Fruit fly (Drosophila melanogaster): ENCODE data around the gene CG13293.

The CG13293 gene

DNA sequence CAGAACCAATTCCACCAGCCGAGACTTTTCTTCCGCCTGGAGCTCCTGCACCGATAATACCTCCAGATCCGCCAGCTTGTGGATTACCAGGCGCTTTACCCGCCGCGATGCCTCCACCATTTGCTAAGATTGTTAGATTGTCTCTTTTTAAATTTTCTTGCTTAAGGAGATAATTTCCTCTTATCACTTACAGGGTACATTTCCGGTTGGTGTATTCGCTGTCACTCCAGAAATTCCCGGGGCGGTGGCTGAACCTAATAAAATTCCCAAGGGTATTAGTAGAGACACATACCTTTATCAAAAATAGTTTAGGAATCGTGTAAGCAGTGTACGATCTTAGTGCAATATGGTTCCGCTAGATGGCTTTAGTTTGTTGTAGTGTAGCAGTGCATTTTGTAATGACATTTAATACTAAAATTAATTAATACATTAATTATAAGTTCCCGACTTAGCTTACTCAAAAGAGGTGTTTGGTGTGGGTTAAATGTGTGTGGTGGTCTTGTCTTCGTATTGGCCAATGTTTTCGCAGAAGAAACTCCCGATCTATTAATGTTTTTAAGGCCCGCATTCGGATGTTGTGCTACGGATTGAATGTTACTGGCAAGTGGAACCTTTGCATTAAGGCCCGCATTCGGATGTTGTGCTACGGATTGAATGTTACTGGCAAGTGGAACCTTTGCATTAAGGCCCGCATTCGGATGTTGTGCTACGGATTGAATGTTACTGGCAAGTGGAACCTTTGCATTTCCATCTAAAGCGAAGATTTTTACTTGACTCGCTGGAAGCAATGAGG is 42.1 kb downstream of the CG13293 start (continued):
- TF ChIP-seq ato (GFP tag; IDR thresholded peaks at IDR 0.05; ENCODE audit: partially characterized antibody) (no peak), CG12071 (GFP tag; optimal IDR thresholded peaks at IDR 0.05) (peak; percentile 92), Fer2 (tag; optimal IDR thresholded peaks at IDR 0.05) (peak; percentile 20), ftz-f1 (GFP tag; optimal IDR thresholded peaks at IDR 0.05) (peak; percentile 12), Myb (GFP tag; optimal IDR thresholded peaks at IDR 0.05) (peak; percentile 26), Blimp-1 (GFP tag; optimal IDR thresholded peaks at IDR 0.05) (peak; percentile 42), zf30C (GFP tag; optimal IDR thresholded peaks at IDR 0.05) (no peak), chinmo (GFP tag; IDR thresholded peaks at IDR 0.05; ENCODE audit: partially characterized antibody) (no peak), Ets65A (GFP tag) (peak; percentile 100), CG14860 (GFP tag; IDR thresholded peaks at IDR 0.05; ENCODE audit: partially characterized antibody) (no peak), gem (tag; optimal IDR thresholded peaks at IDR 0.05) (peak; percentile 42), tap (tag; optimal IDR thresholded peaks at IDR 0.05) (peak; percentile 62), schlank (tag; optimal IDR thresholded peaks at IDR 0.05) (peak; percentile 77), CG8765 (GFP tag; IDR thresholded peaks at IDR 0.05) (no peak), jing (GFP tag; optimal IDR thresholded peaks at IDR 0.05) (peak; percentile 41), CG11247 (GFP tag; IDR thresholded peaks at IDR 0.05) (peak; percentile 79), CG12299 (tag; optimal IDR thresholded peaks at IDR 0.05) (peak; percentile 16), CG18619 (GFP tag; optimal IDR thresholded peaks at IDR 0.05) (peak; percentile 75), CG30403 (GFP tag; optimal IDR thresholded peaks at IDR 0.05) (peak; percentile 53), CG13775 (GFP tag; optimal IDR thresholded peaks at IDR 0.05) (peak; percentile 62), CG4730 (GFP tag; IDR thresholded peaks at IDR 0.05) (peak; percentile 19; the same call in 1 of the 2 replicates), Nf-YB (GFP tag; optimal IDR thresholded peaks at IDR 0.05) (peak; percentile 45), CG7987 (GFP tag; optimal IDR thresholded peaks at IDR 0.05) (peak; percentile 94), Hey (tag; optimal IDR thresholded peaks at IDR 0.05) (peak; percentile 43), Aef1 (GFP tag; IDR thresholded peaks at IDR 0.05) (0 out of 3 replicates have a peak, but pooled peaks have one; percentile 14), lbe (GFP tag; optimal IDR thresholded peaks at IDR 0.05) (no peak), CG12155 (GFP tag; optimal IDR thresholded peaks at IDR 0.05) (peak; percentile 59), inv (GFP tag; IDR thresholded peaks at IDR 0.05; ENCODE audit: partially characterized antibody) (no peak), bsh (GFP tag; optimal IDR thresholded peaks at IDR 0.05) (peak in 1 of 2 experiments; percentile 62), lmd (GFP tag; IDR thresholded peaks at IDR 0.05) (peak; percentile 74), chif (GFP tag; optimal IDR thresholded peaks at IDR 0.05) (peak; percentile 8 to 62), abd-A (tag; optimal IDR thresholded peaks at IDR 0.05) (no peak), CG10565 (GFP tag; optimal IDR thresholded peaks at IDR 0.05) (peak; percentile 24), CG5245 (GFP tag; optimal IDR thresholded peaks at IDR 0.05) (peak; percentile 69), Deaf1 (tag; optimal IDR thresholded peaks at IDR 0.05) (peak; percentile 3), ken (GFP tag; IDR thresholded peaks at IDR 0.05) (peak; percentile 82), repo (GFP tag; optimal IDR thresholded peaks at IDR 0.05) (peak; percentile 64), Abd-B (GFP tag; optimal IDR thresholded peaks at IDR 0.05) (peak; percentile 5), Stat92E (GFP tag; optimal IDR thresholded peaks at IDR 0.05) (no peak), sd (tag; optimal IDR thresholded peaks at IDR 0.05) (peak; percentile 10), hbn (GFP tag; IDR thresholded peaks at IDR 0.05; ENCODE audit: partially characterized antibody) (no peak), seq (GFP tag; IDR thresholded peaks at IDR 0.05) (peak; percentile 79), gsb (GFP tag; IDR thresholded peaks at IDR 0.05) (peak; percentile 64), CG16779 (GFP tag; IDR thresholded peaks at IDR 0.05) (0 out of 2 replicates have a peak, but pooled peaks have one; percentile 39), CG8290 (GFP tag; optimal IDR thresholded peaks at IDR 0.05) (peak; percentile 66), CG8290 (tag; optimal IDR thresholded peaks at IDR 0.05) (peak; percentile 24 to 83), pfk (GFP tag; optimal IDR thresholded peaks at IDR 0.05) (peak; percentile 60), Six4 (GFP tag; optimal IDR thresholded peaks at IDR 0.05) (peak; percentile 46)
